Fruit fly (Drosophila melanogaster) whole organism, embryonic: Measurements from ENCODE around the gene Cyp4g15.

Source experiments
- Ada2b ChIP-seq: fragments of 200-800 bp; sonication (Bioruptor generic); IDR thresholded peaks from 2 replicates; pipeline ENCODE4 v1.3.6; 2022; ENCODE audit warnings: missing biosample characterization, missing genetic modification characterization
- B-H2 ChIP-seq: fragments of 200-800 bp; sonication (Bioruptor generic); optimal IDR thresholded peaks from 2 replicates; lab custom pipeline; 2018; ENCODE audit warnings: missing biosample characterization, mild to moderate bottlenecking, missing genetic modification characterization
- Bdp1 ChIP-seq: fragments of 200-800 bp; sonication (Bioruptor generic); optimal IDR thresholded peaks from 3 replicates; lab custom pipeline; 2016; ENCODE audit warnings: missing biosample characterization, missing genetic modification characterization
- Bteb2 ChIP-seq: fragments of 200-800 bp; sonication (Bioruptor generic); optimal IDR thresholded peaks from 2 replicates; lab custom pipeline; 2016; ENCODE audit warnings: missing biosample characterization, missing genetic modification characterization
- CG10147 ChIP-seq: fragments of 200-800 bp; sonication (Bioruptor generic); optimal IDR thresholded peaks from 2 replicates; lab custom pipeline; 2019; ENCODE audit warnings: missing biosample characterization, mild to moderate bottlenecking, missing genetic modification characterization, moderate library complexity
- CG10267 ChIP-seq: fragments of 200-800 bp; sonication (Bioruptor generic); optimal IDR thresholded peaks from 2 replicates; lab custom pipeline; 2018; ENCODE audit warnings: missing biosample characterization, mild to moderate bottlenecking, missing genetic modification characterization, moderate library complexity
- CG10654 ChIP-seq: fragments of 200-800 bp; sonication (Bioruptor generic); optimal IDR thresholded peaks from 2 replicates; lab custom pipeline; 2016; ENCODE audit warnings: missing biosample characterization, missing genetic modification characterization
- CG10979 ChIP-seq: fragments of 200-800 bp; sonication (Bioruptor generic); optimal IDR thresholded peaks from 2 replicates; lab custom pipeline; 2018; ENCODE audit warnings: missing biosample characterization, mild to moderate bottlenecking, missing genetic modification characterization, moderate library complexity
- CG11093 ChIP-seq: fragments of 200-800 bp; sonication (Bioruptor generic); IDR thresholded peaks from 3 replicates; pipeline ENCODE4 v1.3.6; 2022; ENCODE audit warnings: missing biosample characterization, missing genetic modification characterization
- CG11696 ChIP-seq: fragments of 200-800 bp; sonication (Bioruptor generic); IDR thresholded peaks from 2 replicates; pipeline ENCODE4 v1.3.6; 2022; ENCODE audit warnings: missing biosample characterization, missing genetic modification characterization
- CG12104 ChIP-seq: fragments of 200-800 bp; sonication (Bioruptor generic); optimal IDR thresholded peaks from 3 replicates; lab custom pipeline; 2016; ENCODE audit warnings: missing biosample characterization, missing genetic modification characterization
- CG13296 ChIP-seq: fragments of 200-800 bp; sonication (Bioruptor generic); optimal IDR thresholded peaks from 3 replicates; lab custom pipeline; 2018; ENCODE audit warnings: missing biosample characterization, mild to moderate bottlenecking, missing genetic modification characterization
- CG13775 ChIP-seq: fragments of 200-800 bp; sonication (Bioruptor generic); optimal IDR thresholded peaks from 3 replicates; lab custom pipeline; 2017; ENCODE audit warnings: missing biosample characterization, mild to moderate bottlenecking, missing genetic modification characterization
- CG15514 ChIP-seq: fragments of 200-800 bp; sonication (Bioruptor generic); optimal IDR thresholded peaks from 3 replicates; lab custom pipeline; 2017; ENCODE audit warnings: missing biosample characterization, missing genetic modification characterization, mild to moderate bottlenecking, moderate library complexity, missing genetic modification reagents
- CG1647 ChIP-seq: fragments of 200-800 bp; sonication (Bioruptor generic); optimal IDR thresholded peaks from 3 replicates; lab custom pipeline; 2016; ENCODE audit warnings: missing biosample characterization, missing genetic modification characterization
- CG17328 ChIP-seq: fragments of 200-800 bp; sonication (Bioruptor generic); IDR thresholded peaks from 2 replicates; pipeline ENCODE4 v1.3.6; 2022; ENCODE audit warnings: missing biosample characterization, missing genetic modification characterization
- CG2889 ChIP-seq: fragments of 200-800 bp; sonication (Bioruptor generic); IDR thresholded peaks from 3 replicates; pipeline ENCODE4 v1.3.6; 2022; ENCODE audit warnings: missing biosample characterization, missing genetic modification characterization
- CG34422 ChIP-seq: fragments of 200-800 bp; sonication (Bioruptor generic); IDR thresholded peaks from 3 replicates; pipeline ENCODE4 v1.3.6; 2022; ENCODE audit warnings: missing biosample characterization, missing genetic modification characterization
- CG4360 ChIP-seq: fragments of 200-800 bp; sonication (Bioruptor generic); IDR thresholded peaks from 2 replicates; pipeline ENCODE4 v1.3.6; 2022; ENCODE audit warnings: missing biosample characterization, missing genetic modification characterization
- CG4404 ChIP-seq: fragments of 200-800 bp; sonication (Bioruptor generic); IDR thresholded peaks from 2 replicates; pipeline ENCODE4 v1.3.6; 2022; ENCODE audit warnings: missing biosample characterization, missing genetic modification characterization
- CG4617 ChIP-seq: fragments of 200-800 bp; sonication (Bioruptor generic); optimal IDR thresholded peaks from 3 replicates; lab custom pipeline; 2016; ENCODE audit warnings: missing biosample characterization, missing genetic modification characterization, borderline replicate concordance
- CG6654 ChIP-seq: fragments of 200-800 bp; sonication (Bioruptor generic); optimal IDR thresholded peaks from 2 replicates; lab custom pipeline; 2017; ENCODE audit warnings: missing biosample characterization, mild to moderate bottlenecking, missing genetic modification characterization
- CG7839 ChIP-seq: fragments of 200-800 bp; sonication (Bioruptor generic); optimal IDR thresholded peaks from 3 replicates; lab custom pipeline; 2018; ENCODE audit warnings: missing biosample characterization, mild to moderate bottlenecking, missing genetic modification characterization, moderate library complexity
- CG8290 ChIP-seq, 3 experiments: fragments of 200-800 bp; sonication (Bioruptor generic); optimal IDR thresholded peaks; 2 replicates each; lab custom pipeline; 2016 to 2019; ENCODE audit warnings: missing biosample characterization in 3 of 3, missing genetic modification characterization in 3 of 3, mild to moderate bottlenecking in 2 of 3, moderate library complexity in 1 of 3
- CG8944 ChIP-seq: fragments of 200-800 bp; sonication (Bioruptor generic); optimal IDR thresholded peaks from 3 replicates; lab custom pipeline; 2016; ENCODE audit warnings: missing biosample characterization, missing genetic modification characterization
- CG9817 ChIP-seq: fragments of 200-800 bp; sonication (Bioruptor generic); optimal IDR thresholded peaks from 2 replicates; lab custom pipeline; 2018; ENCODE audit warnings: missing biosample characterization, mild to moderate bottlenecking, missing genetic modification characterization, moderate library complexity
- Camta ChIP-seq: fragments of 200-800 bp; sonication (Bioruptor generic); optimal IDR thresholded peaks from 2 replicates; lab custom pipeline; 2016; ENCODE audit warnings: missing biosample characterization, missing genetic modification characterization
- Dip3 ChIP-seq: fragments of 200-800 bp; sonication (Bioruptor generic); optimal IDR thresholded peaks from 3 replicates; lab custom pipeline; 2016; ENCODE audit warnings: missing biosample characterization, missing genetic modification characterization
- Hand ChIP-seq: fragments of 200-800 bp; sonication (Bioruptor generic); optimal IDR thresholded peaks from 2 replicates; lab custom pipeline; 2017; ENCODE audit warnings: mild to moderate bottlenecking, missing biosample characterization, missing genetic modification reagents, missing genetic modification characterization
- Hmr ChIP-seq: fragments of 200-800 bp; sonication (Bioruptor generic); optimal IDR thresholded peaks from 3 replicates; lab custom pipeline; 2017; ENCODE audit warnings: mild to moderate bottlenecking, missing biosample characterization, missing genetic modification reagents, missing genetic modification characterization
- NC2β ChIP-seq: fragments of 200-800 bp; sonication (Bioruptor generic); optimal IDR thresholded peaks from 2 replicates; lab custom pipeline; 2016; ENCODE audit warnings: missing biosample characterization, missing genetic modification characterization
- NFAT ChIP-seq: fragments of 200-800 bp; sonication (Bioruptor generic); IDR thresholded peaks from 2 replicates; pipeline ENCODE4 v1.3.6; 2022; ENCODE audit warnings: missing biosample characterization, missing genetic modification characterization
- Sry-δ ChIP-seq: fragments of 200-800 bp; sonication (Bioruptor generic); optimal IDR thresholded peaks from 2 replicates; lab custom pipeline; 2016; ENCODE audit warnings: missing biosample characterization, missing genetic modification characterization
- ato ChIP-seq: fragments of 200-800 bp; sonication (Bioruptor generic); IDR thresholded peaks from 2 replicates; pipeline ENCODE4 v1.3.6; 2022; ENCODE audit warnings: missing biosample characterization, missing genetic modification characterization; ENCODE audit not compliant: partially characterized antibody
- az2 ChIP-seq: fragments of 200-800 bp; sonication (Bioruptor generic); optimal IDR thresholded peaks from 3 replicates; lab custom pipeline; 2016; ENCODE audit warnings: missing biosample characterization, missing genetic modification characterization
- bab2 ChIP-seq: fragments of 200-800 bp; sonication (Bioruptor generic); optimal IDR thresholded peaks from 2 replicates; lab custom pipeline; 2016; ENCODE audit warnings: missing biosample characterization, missing genetic modification characterization
- chif ChIP-seq, 2 experiments: fragments of 200-800 bp; sonication (Bioruptor generic); optimal IDR thresholded peaks; 3 replicates each; lab custom pipeline; 2016; ENCODE audit warnings: missing biosample characterization in 2 of 2, missing genetic modification characterization in 2 of 2
- crc ChIP-seq: fragments of 200-800 bp; sonication (Bioruptor generic); optimal IDR thresholded peaks from 2 replicates; lab custom pipeline; 2016; ENCODE audit warnings: missing biosample characterization, missing genetic modification characterization
- dm ChIP-seq: fragments of 200-800 bp; sonication (Bioruptor generic); optimal IDR thresholded peaks from 3 replicates; lab custom pipeline; 2016; ENCODE audit warnings: missing biosample characterization, missing genetic modification characterization
- dysf ChIP-seq: fragments of 200-800 bp; sonication (Bioruptor generic); IDR thresholded peaks from 3 replicates; pipeline ENCODE4 v1.3.6; 2022; ENCODE audit warnings: missing biosample characterization, missing genetic modification characterization
- emc ChIP-seq: fragments of 200-800 bp; sonication (Bioruptor generic); optimal IDR thresholded peaks from 2 replicates; lab custom pipeline; 2016; ENCODE audit warnings: missing biosample characterization, missing genetic modification characterization
- hbn ChIP-seq: fragments of 200-800 bp; sonication (Bioruptor generic); IDR thresholded peaks from 2 replicates; pipeline ENCODE4 v1.3.6; 2022; ENCODE audit warnings: missing biosample characterization, missing genetic modification characterization; ENCODE audit not compliant: partially characterized antibody
- her ChIP-seq: fragments of 200-800 bp; sonication (Bioruptor generic); optimal IDR thresholded peaks from 2 replicates; lab custom pipeline; 2016; ENCODE audit warnings: missing biosample characterization, missing genetic modification characterization
- hkb ChIP-seq, 2 experiments: fragments of 200-800 bp in 1 of 2; fragments of >200 bp in 1 of 2; sonication (Bioruptor generic) in 1 of 2; IDR thresholded peaks in 1 of 2; optimal IDR thresholded peaks in 1 of 2; 2 replicates each; pipeline versions ENCODE4 v1.3.6 to Lab custom; 2017 to 2022; ENCODE audit warnings: missing biosample characterization in 1 of 2, missing genetic modification characterization in 1 of 2
- inv ChIP-seq: fragments of 200-800 bp; sonication (Bioruptor generic); IDR thresholded peaks from 2 replicates; pipeline ENCODE4 v1.3.6; 2022; ENCODE audit warnings: missing biosample characterization, missing genetic modification characterization; ENCODE audit not compliant: partially characterized antibody
- peb ChIP-seq: fragments of 200-800 bp; sonication (Bioruptor generic); IDR thresholded peaks from 2 replicates; pipeline ENCODE4 v1.3.6; 2022; ENCODE audit warnings: missing biosample characterization, missing genetic modification characterization
- rib ChIP-seq: fragments of 200-800 bp; sonication (Bioruptor generic); IDR thresholded peaks from 2 replicates; pipeline ENCODE4 v1.3.6; 2022; ENCODE audit warnings: missing biosample characterization, missing genetic modification characterization
- salm ChIP-seq: fragments of 200-800 bp; sonication (Bioruptor generic); optimal IDR thresholded peaks from 2 replicates; lab custom pipeline; 2018; ENCODE audit warnings: missing biosample characterization, mild to moderate bottlenecking, missing genetic modification characterization
- tio ChIP-seq: fragments of 200-800 bp; sonication (Bioruptor generic); optimal IDR thresholded peaks from 2 replicates; lab custom pipeline; 2017; ENCODE audit warnings: missing biosample characterization, missing genetic modification characterization, inconsistent platforms
- vfl ChIP-seq: fragments of 200-800 bp; sonication (Bioruptor generic); optimal IDR thresholded peaks from 2 replicates; lab custom pipeline; 2016; ENCODE audit warnings: missing biosample characterization, missing genetic modification characterization

The Cyp4g15 gene

DNA sequence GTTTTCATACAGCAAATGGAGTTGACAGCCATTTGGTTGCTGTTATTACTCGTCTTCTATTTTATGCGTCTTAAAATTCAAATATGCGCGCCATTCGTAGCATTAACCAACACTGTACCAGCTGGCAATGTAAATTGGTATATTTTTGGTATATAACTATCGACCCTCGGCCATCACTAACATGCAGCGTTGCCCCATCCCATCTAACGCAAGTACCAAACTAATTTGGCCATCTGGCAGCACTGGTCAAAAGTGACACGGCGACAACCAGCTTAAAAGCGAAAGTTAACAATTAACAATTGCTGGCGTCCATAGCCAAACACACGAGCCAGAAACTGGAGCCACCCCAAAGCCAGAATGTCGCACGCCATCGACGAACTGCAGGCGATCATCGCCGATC is 6.4 kb downstream of the Cyp4g15 start, which contains the start of gene Uba5 (continued):
- no peak for TF ChIP-seq CG4617 (GFP tag; lab: Kevin White, UChicago)
- TF ChIP-seq Dip3 (GFP tag; lab: Kevin White, UChicago) = no peak
- TF ChIP-seq NC2β (GFP tag; lab: Kevin White, UChicago) = no peak
- TF ChIP-seq CG10147 = no peak
- no peak for TF ChIP-seq CG7839 (tag; lab: Kevin White, UChicago)
- peak; percentile 28 for TF ChIP-seq Hmr
- TF ChIP-seq bab2 (GFP tag; lab: Kevin White, UChicago) = no peak
- TF ChIP-seq CG6654 (GFP tag; lab: Kevin White, UChicago) = no peak
- no peak for TF ChIP-seq Bteb2 (GFP tag; lab: Kevin White, UChicago)
- TF ChIP-seq CG12104 (GFP tag; lab: Kevin White, UChicago) = no peak
- TF ChIP-seq CG8944 (GFP tag; lab: Kevin White, UChicago) = no peak
- TF ChIP-seq Ada2b (GFP tag; lab: Robert Waterston, UW) = no peak
- no peak for TF ChIP-seq dysf (GFP tag; lab: Robert Waterston, UW)
- no peak for TF ChIP-seq tio
- no peak for TF ChIP-seq CG9817 (tag; lab: Kevin White, UChicago)
- TF ChIP-seq her (GFP tag; lab: Kevin White, UChicago) = no peak
- TF ChIP-seq Bdp1 (GFP tag; lab: Kevin White, UChicago) = no peak
- peak in 1 of 2 experiments; percentile 2 for TF ChIP-seq chif (GFP tag; optimal IDR thresholded peaks at IDR 0.05; lab: Kevin White, UChicago)
- TF ChIP-seq rib (GFP tag; lab: Robert Waterston, UW) = no peak
- TF ChIP-seq NFAT (GFP tag; lab: Robert Waterston, UW) = no peak
- no peak for TF ChIP-seq CG4404 (GFP tag; lab: Robert Waterston, UW)
- no peak for TF ChIP-seq crc (GFP tag; lab: Kevin White, UChicago)
- TF ChIP-seq CG13775 (GFP tag; lab: Kevin White, UChicago) = no peak
- TF ChIP-seq CG8290 (GFP tag; optimal IDR thresholded peaks at IDR 0.05; lab: Kevin White, UChicago) = no peak
- TF ChIP-seq CG8290 (tag; optimal IDR thresholded peaks at IDR 0.05; lab: Kevin White, UChicago) = peak in 1 of 2 experiments; percentile 60
- TF ChIP-seq inv (GFP tag; lab: Robert Waterston, UW) = no peak
- TF ChIP-seq dm (GFP tag; lab: Kevin White, UChicago) = no peak
- TF ChIP-seq CG10267 (tag; lab: Kevin White, UChicago) = peak; percentile 93
- no peak for TF ChIP-seq CG13296 (GFP tag; lab: Kevin White, UChicago)
- TF ChIP-seq CG1647 = no peak
- TF ChIP-seq peb (GFP tag; lab: Robert Waterston, UW) = no peak
- no peak for TF ChIP-seq hkb (optimal IDR thresholded peaks at IDR 0.05; lab: Kevin White, UChicago)
- no peak for TF ChIP-seq hkb (GFP tag; IDR thresholded peaks at IDR 0.05; lab: Robert Waterston, UW)
- no peak for TF ChIP-seq CG11093 (GFP tag; lab: Robert Waterston, UW)
- TF ChIP-seq CG4360 (GFP tag; lab: Robert Waterston, UW) = no peak
- no peak for TF ChIP-seq CG11696
- no peak for TF ChIP-seq emc (GFP tag; lab: Kevin White, UChicago)
- no peak for TF ChIP-seq az2 (GFP tag; lab: Kevin White, UChicago)
- no peak for TF ChIP-seq CG17328 (GFP tag; lab: Robert Waterston, UW)
- no peak for TF ChIP-seq CG10654 (GFP tag; lab: Kevin White, UChicago)
- TF ChIP-seq CG15514 = peak; percentile 42
- no peak for TF ChIP-seq Camta (GFP tag; lab: Kevin White, UChicago)
- TF ChIP-seq salm = no peak
- TF ChIP-seq hbn (GFP tag; lab: Robert Waterston, UW) = 0 out of 2 replicates have a peak, but pooled peaks have one; percentile 18
- TF ChIP-seq CG34422 (GFP tag; lab: Robert Waterston, UW) = no peak
- no peak for TF ChIP-seq ato (GFP tag; lab: Robert Waterston, UW)
- TF ChIP-seq Hand (GFP tag; lab: Kevin White, UChicago) = no peak
- TF ChIP-seq B-H2 = no peak
- TF ChIP-seq Sry-δ (GFP tag; lab: Kevin White, UChicago) = peak; percentile 85
- no peak for TF ChIP-seq CG2889 (GFP tag; lab: Robert Waterston, UW)
- no peak for TF ChIP-seq CG10979 (tag; lab: Kevin White, UChicago)
- no peak for TF ChIP-seq vfl
